Worm (Caenorhabditis elegans) whole organism, L4 larva: ENCODE results near the gene C09B8.3.
A peak's percentile ranks its signal among the peaks of the same experiment; 100 is the strongest.

Experiments
- F37D6.2 ChIP-seq: sonication (generic microtip); optimal IDR thresholded peaks from 2 replicates; lab custom pipeline; 2016; ENCODE audit warnings: mild to moderate bottlenecking, missing genetic modification characterization, missing compliant biosample characterization
- R02D3.7 ChIP-seq: fragments of 150-350 bp; sonication (generic microtip); optimal IDR thresholded peaks from 3 replicates; lab custom pipeline; 2014; ENCODE audit warnings: missing biosample characterization, missing genetic modification characterization
- aha-1 ChIP-seq: fragments of 150-350 bp; peaks from one replicate; lab custom pipeline; 2014; ENCODE audit warnings: missing biosample characterization, missing genetic modification characterization
- ceh-20 ChIP-seq: fragments of 200-800 bp; sonication (Bioruptor generic); IDR thresholded peaks from 2 replicates; pipeline ENCODE4 v1.3.6; 2022; ENCODE audit warnings: missing genetic modification reagents, missing genetic modification characterization, missing compliant biosample characterization
- daf-16 ChIP-seq, 3 experiments: sonication (generic microtip); optimal IDR thresholded peaks; 2 replicates each; lab custom pipeline; 2016 to 2017; ENCODE audit warnings: missing genetic modification characterization in 3 of 3, missing genetic modification reagents in 3 of 3, mild to moderate bottlenecking in 2 of 3, missing compliant biosample characterization in 2 of 3, missing biosample characterization in 1 of 3, moderate library complexity in 1 of 3
- dmd-6 ChIP-seq: fragments of 200-800 bp; sonication (Bioruptor generic); IDR thresholded peaks from 2 replicates; pipeline ENCODE4 v1.3.6; 2022; ENCODE audit warnings: missing genetic modification reagents, missing genetic modification characterization, missing compliant biosample characterization
- dve-1 ChIP-seq: sonication (generic microtip); optimal IDR thresholded peaks from 2 replicates; lab custom pipeline; 2017; ENCODE audit warnings: antibody characterized with exemption, mild to moderate bottlenecking, missing genetic modification characterization, missing compliant biosample characterization; ENCODE audit not compliant: insufficient read depth
- fkh-10 ChIP-seq: fragments of 150-350 bp; optimal IDR thresholded peaks from 2 replicates; lab custom pipeline; 2014; ENCODE audit warnings: missing biosample characterization, missing genetic modification reagents, missing genetic modification characterization
- fos-1 ChIP-seq: fragments of 150-350 bp; optimal IDR thresholded peaks from 2 replicates; lab custom pipeline; 2014; ENCODE audit warnings: missing biosample characterization, missing genetic modification characterization
- gei-8 ChIP-seq: fragments of 200-800 bp; sonication (Bioruptor generic); optimal IDR thresholded peaks from 2 replicates; lab custom pipeline; 2018; ENCODE audit warnings: mild to moderate bottlenecking, missing genetic modification characterization, missing compliant biosample characterization
- hlh-11 ChIP-seq: fragments of 200-800 bp; sonication (Bioruptor generic); optimal IDR thresholded peaks from 2 replicates; lab custom pipeline; 2018; ENCODE audit warnings: mild to moderate bottlenecking, missing genetic modification characterization, missing compliant biosample characterization
- hlh-30 ChIP-seq: sonication (generic microtip); optimal IDR thresholded peaks from 2 replicates; lab custom pipeline; 2017; ENCODE audit warnings: antibody characterized with exemption, mild to moderate bottlenecking, missing genetic modification characterization, missing compliant biosample characterization; ENCODE audit not compliant: insufficient read depth
- lin-1 ChIP-seq: fragments of 200-800 bp; sonication (Bioruptor generic); IDR thresholded peaks from 2 replicates; pipeline ENCODE4 v1.3.6; 2022; ENCODE audit warnings: missing genetic modification reagents, missing genetic modification characterization, missing compliant biosample characterization
- lir-3 ChIP-seq: sonication (generic microtip); optimal IDR thresholded peaks from 2 replicates; lab custom pipeline; 2016; ENCODE audit warnings: mild to moderate bottlenecking, missing genetic modification characterization, missing compliant biosample characterization
- madf-5 ChIP-seq, 2 experiments: fragments of 200-800 bp; sonication (Bioruptor generic); IDR thresholded peaks; 2 replicates each; pipeline ENCODE4 v1.3.6; 2022; ENCODE audit warnings: missing compliant biosample characterization in 2 of 2, missing genetic modification characterization in 2 of 2
- mdl-1 ChIP-seq, 2 experiments: fragments of 150-350 bp in 1 of 2; sonication (generic microtip) in 1 of 2; optimal IDR thresholded peaks; 2 replicates each; lab custom pipeline; 2014 to 2017; ENCODE audit warnings: missing biosample characterization in 2 of 2, missing genetic modification characterization in 2 of 2
- mep-1 ChIP-seq: fragments of 150-350 bp; sonication (generic microtip); optimal IDR thresholded peaks from 3 replicates; lab custom pipeline; 2014; ENCODE audit warnings: missing biosample characterization, missing genetic modification characterization
- mxl-2 ChIP-seq: fragments of 200-800 bp; sonication (Bioruptor generic); conservative IDR thresholded peaks from 2 replicates; pipeline ENCODE4 v1.3.6; 2022; ENCODE audit warnings: missing genetic modification reagents, missing genetic modification characterization, missing compliant biosample characterization
- mxl-3 ChIP-seq: fragments of 200-800 bp; sonication (Bioruptor generic); optimal IDR thresholded peaks from 2 replicates; lab custom pipeline; 2018; ENCODE audit warnings: mild to moderate bottlenecking, missing genetic modification characterization, missing compliant biosample characterization
- nhr-102 ChIP-seq: sonication (generic microtip); optimal IDR thresholded peaks from 2 replicates; lab custom pipeline; 2016; ENCODE audit warnings: mild to moderate bottlenecking, missing genetic modification characterization, moderate library complexity, missing compliant biosample characterization
- nhr-11 ChIP-seq: fragments of 150-350 bp; optimal IDR thresholded peaks from 2 replicates; lab custom pipeline; 2014; ENCODE audit warnings: missing biosample characterization, missing genetic modification characterization
- nhr-28 ChIP-seq: fragments of 150-350 bp; optimal IDR thresholded peaks from 2 replicates; lab custom pipeline; 2014; ENCODE audit warnings: missing biosample characterization, missing genetic modification characterization
- nhr-41 ChIP-seq: fragments of 200-800 bp; sonication (Bioruptor generic); IDR thresholded peaks from 2 replicates; pipeline ENCODE4 v1.3.6; 2022; ENCODE audit warnings: missing genetic modification reagents, missing genetic modification characterization, missing compliant biosample characterization
- nhr-48 ChIP-seq: sonication (generic microtip); optimal IDR thresholded peaks from 2 replicates; lab custom pipeline; 2016; ENCODE audit warnings: mild to moderate bottlenecking, missing genetic modification characterization, missing compliant biosample characterization
- nhr-77 ChIP-seq: fragments of 150-350 bp; optimal IDR thresholded peaks from 2 replicates; lab custom pipeline; 2014; ENCODE audit warnings: missing biosample characterization, missing genetic modification characterization
- pqm-1 ChIP-seq: sonication (generic microtip); optimal IDR thresholded peaks from 2 replicates; lab custom pipeline; 2017; ENCODE audit warnings: missing biosample characterization, missing genetic modification characterization
- set-16 ChIP-seq: fragments of 200-800 bp; sonication (Bioruptor generic); IDR thresholded peaks from 2 replicates; pipeline ENCODE4 v1.3.6; 2022; ENCODE audit warnings: missing genetic modification reagents, missing genetic modification characterization, missing compliant biosample characterization
- skn-1 ChIP-seq: fragments of 150-350 bp; optimal IDR thresholded peaks from 2 replicates; lab custom pipeline; 2014; ENCODE audit warnings: missing biosample characterization, missing genetic modification characterization
- snpc-1.2 ChIP-seq: fragments of 200-800 bp; sonication (Bioruptor generic); IDR thresholded peaks from 2 replicates; pipeline ENCODE4 v1.3.6; 2022; ENCODE audit warnings: missing genetic modification reagents, missing genetic modification characterization, missing compliant biosample characterization
- tag-97 ChIP-seq: fragments of 200-800 bp; sonication (Bioruptor generic); IDR thresholded peaks from 2 replicates; pipeline ENCODE4 v1.3.6; 2022; ENCODE audit warnings: missing genetic modification characterization, missing compliant biosample characterization
- tra-1 ChIP-seq: fragments of 200-800 bp; sonication (Bioruptor generic); IDR thresholded peaks from 2 replicates; pipeline ENCODE4 v1.3.6; 2022; ENCODE audit warnings: missing genetic modification reagents, missing genetic modification characterization, missing compliant biosample characterization
- unc-62 ChIP-seq, 3 experiments: fragments of 150-350 bp in 1 of 3; sonication (generic microtip); optimal IDR thresholded peaks in 2 of 3; peaks in 1 of 3; 1 replicate in 1 of 3; 2 replicates in 2 of 3; lab custom pipeline; 2014 to 2017; ENCODE audit warnings: missing biosample characterization in 3 of 3, missing genetic modification characterization in 3 of 3, missing genetic modification reagents in 3 of 3, missing genotype in 1 of 3

Gene C09B8.3

ce11 chrX:6039544-6039943 is 29.1 kb upstream of the C09B8.3 start, which contains the start of gene hsp-25:
hsp-25 (minus strand) TSS chrX:6039644.
- TF ChIP-seq unc-62 (GFP tag; optimal IDR thresholded peaks at IDR 0.05 in 1 of 2; lab: Kevin White, UChicago) (peak in 1 of 2 experiments; percentile 72), unc-62 (tag; optimal IDR thresholded peaks at IDR 0.05; lab: Kevin White, UChicago) (no peak), aha-1 (tag; lab: Kevin White, UChicago) (peak; percentile 29), nhr-77 (tag; lab: Kevin White, UChicago) (no peak)

ce11 chrX:6031169-6031568 is 20.7 kb upstream of the C09B8.3 start, which contains the start of gene ipp-5:
ipp-5 (plus strand) TSS chrX:6031469.
- TF ChIP-seq aha-1 (tag; lab: Kevin White, UChicago) (peak; percentile 33), mxl-2 (GFP tag; lab: Robert Waterston, UW) (no peak)

ce11 chrX:6029075-6029474 is 18.6 kb upstream of the C09B8.3 start:
- TF ChIP-seq unc-62 (GFP tag; optimal IDR thresholded peaks at IDR 0.05 in 1 of 2; lab: Kevin White, UChicago) (peak in 1 of 2 experiments; percentile 98), unc-62 (tag; optimal IDR thresholded peaks at IDR 0.05; lab: Kevin White, UChicago) (no peak), tag-97 (no peak), aha-1 (tag; lab: Kevin White, UChicago) (peak; percentile 50), nhr-28 (no peak), nhr-77 (tag; lab: Kevin White, UChicago) (no peak), tra-1 (GFP tag; lab: Robert Waterston, UW) (no peak)

- TF ChIP-seq dmd-6 (GFP tag; lab: Robert Waterston, UW) (peak; percentile 12; the same call in 1 of the 2 replicates), pqm-1 (tag; lab: Kevin White, UChicago) (peak; percentile 38), daf-16 (GFP tag; optimal IDR thresholded peaks at IDR 0.05; lab: Kevin White, UChicago) (no peak), daf-16 (tag; optimal IDR thresholded peaks at IDR 0.05; lab: Kevin White, UChicago) (peak; percentile 44), ceh-20 (GFP tag; lab: Robert Waterston, UW) (no peak), snpc-1.2 (GFP tag; lab: Robert Waterston, UW) (no peak), aha-1 (tag; lab: Kevin White, UChicago) (peak; percentile 70), fos-1 (tag; lab: Kevin White, UChicago) (no peak), nhr-11 (tag; lab: Kevin White, UChicago) (no peak)
These were observed 16.5 kb upstream of the C09B8.3 start for ce11 chrX:6026732-6027528.

- TF ChIP-seq skn-1 (tag; lab: Kevin White, UChicago) (no peak), nhr-28 (peak; percentile 38), mxl-3 (GFP tag; lab: Kevin White, UChicago) (no peak), hlh-11 (tag; lab: Kevin White, UChicago) (peak; percentile 82), mep-1 (tag; lab: Kevin White, UChicago) (peak; percentile 18), aha-1 (tag; lab: Kevin White, UChicago) (peak; percentile 76), unc-62 (GFP tag; optimal IDR thresholded peaks at IDR 0.05 in 1 of 2; lab: Kevin White, UChicago) (peak in 1 of 2 experiments; percentile 58), unc-62 (tag; optimal IDR thresholded peaks at IDR 0.05; lab: Kevin White, UChicago) (no peak), nhr-48 (tag; lab: Kevin White, UChicago) (peak; percentile 67), set-16 (no peak), R02D3.7 (tag; lab: Kevin White, UChicago) (no peak), F37D6.2 (no peak), nhr-102 (tag; lab: Kevin White, UChicago) (peak; percentile 15), madf-5 (GFP tag; IDR thresholded peaks at IDR 0.05; lab: Robert Waterston, UW) (no peak), nhr-41 (GFP tag; lab: Robert Waterston, UW) (no peak), mdl-1 (tag; optimal IDR thresholded peaks at IDR 0.05; lab: Kevin White, UChicago) (peak in 1 of 2 experiments; percentile 6), daf-16 (GFP tag; optimal IDR thresholded peaks at IDR 0.05; lab: Kevin White, UChicago) (no peak), daf-16 (tag; optimal IDR thresholded peaks at IDR 0.05; lab: Kevin White, UChicago) (peak; percentile 90), tra-1 (GFP tag; lab: Robert Waterston, UW) (peak; percentile 39; the same call in 1 of the 2 replicates), dmd-6 (GFP tag; lab: Robert Waterston, UW) (peak; percentile 82), pqm-1 (tag; lab: Kevin White, UChicago) (peak; percentile 30), gei-8 (GFP tag; lab: Kevin White, UChicago) (no peak), lin-1 (GFP tag; lab: Robert Waterston, UW) (0 out of 2 replicates have a peak, but pooled peaks have one; percentile 32), lir-3 (tag; lab: Kevin White, UChicago) (no peak), dve-1 (tag; lab: Kevin White, UChicago) (peak; percentile 64), fkh-10 (GFP tag; lab: Kevin White, UChicago) (no peak), hlh-30 (peak; percentile 71)
These were observed 14.5 kb upstream of the C09B8.3 start for ce11 chrX:6024977-6025376.
